Worm (Caenorhabditis elegans) whole organism, L4 larva: ENCODE results near the gene Y37E11B.2.

ENCODE experiments used
- F49E8.2 ChIP-seq: sonication (generic microtip); optimal IDR thresholded peaks from 2 replicates; lab custom pipeline; 2016; ENCODE audit warnings: missing compliant biosample characterization, mild to moderate bottlenecking, missing genetic modification characterization, borderline replicate concordance
- T20F7.1 ChIP-seq: fragments of 200-800 bp; sonication (Bioruptor generic); optimal IDR thresholded peaks from 2 replicates; lab custom pipeline; 2018; ENCODE audit warnings: mild to moderate bottlenecking, missing genetic modification characterization, missing compliant biosample characterization
- aly-2 ChIP-seq: sonication (generic microtip); optimal IDR thresholded peaks from 2 replicates; lab custom pipeline; 2018; ENCODE audit warnings: missing biosample characterization, missing genetic modification characterization
- ama-1 ChIP-seq: fragments of 150-350 bp; optimal IDR thresholded peaks from 2 replicates; lab custom pipeline; 2014; ENCODE audit warnings: inconsistent platforms, mixed read lengths
- ces-1 ChIP-seq: fragments of 150-350 bp; sonication (generic microtip); optimal IDR thresholded peaks from 4 replicates; lab custom pipeline; 2014; ENCODE audit warnings: missing biosample characterization, missing genetic modification reagents, missing genetic modification characterization
- hmg-1.1 ChIP-seq: fragments of 200-800 bp; sonication (Bioruptor generic); IDR thresholded peaks from 2 replicates; pipeline ENCODE4 v1.3.6; 2022; ENCODE audit warnings: missing genetic modification reagents, missing genetic modification characterization, missing compliant biosample characterization
- nhr-11 ChIP-seq: fragments of 150-350 bp; optimal IDR thresholded peaks from 2 replicates; lab custom pipeline; 2014; ENCODE audit warnings: missing biosample characterization, missing genetic modification characterization
- nhr-28 ChIP-seq: fragments of 150-350 bp; optimal IDR thresholded peaks from 2 replicates; lab custom pipeline; 2014; ENCODE audit warnings: missing biosample characterization, missing genetic modification characterization
- rbr-2 ChIP-seq: sonication (generic microtip); optimal IDR thresholded peaks from 2 replicates; lab custom pipeline; 2016; ENCODE audit warnings: missing genotype, missing genetic modification characterization, missing compliant biosample characterization
- snpc-4 ChIP-seq: fragments of 150-350 bp; optimal IDR thresholded peaks from 2 replicates; lab custom pipeline; 2014; ENCODE audit warnings: missing biosample characterization, missing genetic modification characterization
- unc-62 ChIP-seq, 3 experiments: fragments of 150-350 bp in 1 of 3; sonication (generic microtip); optimal IDR thresholded peaks in 2 of 3; peaks in 1 of 3; 1 replicate in 1 of 3; 2 replicates in 2 of 3; lab custom pipeline; 2014 to 2017; ENCODE audit warnings: missing biosample characterization in 3 of 3, missing genetic modification characterization in 3 of 3, missing genetic modification reagents in 3 of 3, missing genotype in 1 of 3
- zag-1 ChIP-seq: fragments of 150-350 bp; optimal IDR thresholded peaks from 2 replicates; lab custom pipeline; 2014; ENCODE audit warnings: missing biosample characterization, missing genetic modification characterization

- TF ChIP-seq ama-1 (lab: Kevin White, UChicago) (no peak), rbr-2 (tag; lab: Kevin White, UChicago) (no peak), T20F7.1 (GFP tag; lab: Kevin White, UChicago) (no peak), nhr-28 (tag; lab: Kevin White, UChicago) (no peak), F49E8.2 (no peak), snpc-4 (tag; lab: Kevin White, UChicago) (no peak), ces-1 (GFP tag; lab: Kevin White, UChicago) (no peak), aly-2 (tag; lab: Kevin White, UChicago) (no peak), nhr-11 (tag; lab: Kevin White, UChicago) (no peak), zag-1 (tag; lab: Kevin White, UChicago) (no peak), hmg-1.1 (GFP tag; lab: Robert Waterston, UW) (no peak), unc-62 (GFP tag; optimal IDR thresholded peaks at IDR 0.05 in 1 of 2; lab: Kevin White, UChicago) (no peak), unc-62 (tag; optimal IDR thresholded peaks at IDR 0.05; lab: Kevin White, UChicago) (no peak)
These were observed 45.3 kb upstream of the Y37E11B.2 start for ce11 chrIV:3532989-3533388.
